Fruit fly (Drosophila melanogaster): ENCODE measurements around the gene CG17321.
A peak's percentile ranks its signal among the peaks of the same experiment; 100 is the strongest.

- no peak for TF ChIP-seq CG8119 (GFP tag; IDR thresholded peaks at IDR 0.05)
- peak; percentile 61 for TF ChIP-seq svp (GFP tag)
- no peak for TF ChIP-seq Sox15 (GFP tag; optimal IDR thresholded peaks at IDR 0.05)
- no peak for TF ChIP-seq CG11762 (GFP tag; optimal IDR thresholded peaks at IDR 0.05; ENCODE audit: insufficient read depth)
- no peak for TF ChIP-seq Smox (GFP tag; optimal IDR thresholded peaks at IDR 0.05)
- TF ChIP-seq CG3032 (tag; optimal IDR thresholded peaks at IDR 0.05) = no peak
- no peak for TF ChIP-seq CG8319 (GFP tag; optimal IDR thresholded peaks at IDR 0.05)
- no peak for TF ChIP-seq Gug (GFP tag; IDR thresholded peaks at IDR 0.05)
- TF ChIP-seq fd85E (GFP tag; optimal IDR thresholded peaks at IDR 0.05) = no peak
- TF ChIP-seq CG15336 (GFP tag; IDR thresholded peaks at IDR 0.05) = no peak
- TF ChIP-seq ss (GFP tag; optimal IDR thresholded peaks at IDR 0.05) = no peak
These were observed 10.5 kb upstream of the CG17321 start for dm6 chr2L:18834525-18834924.

Measured in whole organism, prepupa.